Worm (Caenorhabditis elegans): Measurements from ENCODE around the gene F18A11.2.

DNA sequence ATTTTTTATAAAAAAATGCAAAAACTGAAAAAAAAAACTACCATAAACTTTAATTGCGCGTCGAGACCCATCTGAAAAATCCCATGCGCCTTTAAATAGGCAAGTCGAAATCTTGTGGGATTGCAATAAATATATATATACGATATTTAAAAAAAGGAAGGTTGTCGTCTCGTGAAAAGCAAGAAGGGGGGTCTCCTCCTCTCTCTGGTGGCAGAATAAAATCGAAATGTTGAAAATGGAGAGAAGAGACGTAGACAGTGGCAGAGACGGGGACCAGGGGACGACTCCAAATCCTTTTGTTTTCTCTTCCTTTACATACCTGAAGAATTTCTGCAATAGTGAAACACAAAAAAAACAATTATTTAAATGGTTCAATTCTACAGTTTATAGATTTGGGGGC lies 17.5 kb upstream of the F18A11.2 start, which contains the start of gene F18A11.5:
- no peak for TF ChIP-seq ama-1 (optimal IDR thresholded peaks at IDR 0.05)
- TF ChIP-seq ama-1 (GFP tag; optimal IDR thresholded peaks at IDR 0.05) = no peak
- no peak for TF ChIP-seq lsl-1 (GFP tag; optimal IDR thresholded peaks at IDR 0.05)
- TF ChIP-seq dpl-1 (GFP tag; optimal IDR thresholded peaks at IDR 0.05) = no peak
- TF ChIP-seq dpff-1 (tag; optimal IDR thresholded peaks at IDR 0.05) = no peak

All from whole organism, young adult.